Worm (Caenorhabditis elegans) whole organism, young adult: ENCODE data around the gene clec-195.

ENCODE experiments used
- F23B12.7 ChIP-seq: sonication (generic microtip); optimal IDR thresholded peaks from 2 replicates; lab custom pipeline; 2017; ENCODE audit warnings: missing genetic modification characterization, mild to moderate bottlenecking, missing compliant biosample characterization, antibody characterized with exemption, moderate library complexity; ENCODE audit not compliant: insufficient read depth
- F37B4.10 ChIP-seq: fragments of 200-800 bp; sonication (Bioruptor generic); IDR thresholded peaks from 2 replicates; pipeline ENCODE4 v1.3.6; 2022; ENCODE audit warnings: missing genetic modification characterization, missing compliant biosample characterization
- bed-1 ChIP-seq: fragments of 200-800 bp; sonication (Bioruptor generic); IDR thresholded peaks from 2 replicates; pipeline ENCODE4 v1.3.6; 2022; ENCODE audit warnings: missing genetic modification reagents, missing genetic modification characterization, missing compliant biosample characterization
- cebp-1 ChIP-seq, 2 experiments: fragments of 200-800 bp in 1 of 2; sonication (Bioruptor generic) in 1 of 2; sonication (generic microtip) in 1 of 2; IDR thresholded peaks in 1 of 2; optimal IDR thresholded peaks in 1 of 2; 2 replicates each; pipeline versions ENCODE4 v1.3.6 to Lab custom; 2017 to 2022; ENCODE audit warnings: missing compliant biosample characterization in 2 of 2, missing genetic modification characterization in 2 of 2, mild to moderate bottlenecking in 1 of 2, missing genetic modification reagents in 1 of 2, moderate library complexity in 1 of 2
- hrde-1 ChIP-seq: sonication (generic microtip); optimal IDR thresholded peaks from 2 replicates; lab custom pipeline; 2016; ENCODE audit warnings: missing genetic modification characterization, mild to moderate bottlenecking, missing compliant biosample characterization, moderate library complexity, missing genotype, missing genetic modification reagents, borderline replicate concordance
- nhr-90 ChIP-seq: sonication (generic microtip); optimal IDR thresholded peaks from 2 replicates; lab custom pipeline; 2016; ENCODE audit warnings: missing genotype, mild to moderate bottlenecking, missing genetic modification characterization, missing compliant biosample characterization

DNA sequence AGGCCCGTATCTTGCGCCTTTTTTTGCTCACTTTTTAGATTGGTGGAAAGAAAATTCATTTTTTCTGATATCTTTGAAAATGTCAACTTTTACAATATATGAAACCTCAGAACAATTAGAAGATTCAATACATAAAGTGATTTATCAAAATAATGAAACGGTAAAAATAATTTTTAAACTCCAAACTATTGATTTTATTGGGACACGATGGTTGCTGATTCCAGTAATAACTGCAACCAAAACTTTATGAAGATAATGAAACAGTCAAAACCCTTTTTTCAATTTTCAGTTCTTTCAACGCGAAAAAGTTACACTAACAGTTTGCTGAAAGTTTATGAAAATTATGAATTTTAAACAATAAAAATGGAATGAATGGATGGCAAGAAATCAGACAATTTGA is 24.5 kb downstream of the clec-195 start:
- no peak for TF ChIP-seq F23B12.7
- TF ChIP-seq nhr-90: no peak
- no peak for TF ChIP-seq cebp-1 (GFP tag; IDR thresholded peaks at IDR 0.05; lab: Robert Waterston, UW)
- TF ChIP-seq cebp-1 (tag; optimal IDR thresholded peaks at IDR 0.05; lab: Kevin White, UChicago): no peak
- TF ChIP-seq hrde-1: no peak
- TF ChIP-seq bed-1 (GFP tag; lab: Robert Waterston, UW): no peak
- TF ChIP-seq F37B4.10 (GFP tag; lab: Robert Waterston, UW): no peak
